Fruit fly (Drosophila melanogaster) whole organism, embryonic: ENCODE data around the gene CG31126.

ENCODE experiments used
- BEAF-32 ChIP-seq: fragments of 200-800 bp; sonication (Bioruptor generic); optimal IDR thresholded peaks from 3 replicates; lab custom pipeline; 2017; ENCODE audit warnings: missing biosample characterization, missing genetic modification characterization, mild to moderate bottlenecking, moderate library complexity, missing genetic modification reagents
- CG10462 ChIP-seq: fragments of 200-800 bp; sonication (Bioruptor generic); optimal IDR thresholded peaks from 2 replicates; lab custom pipeline; 2016; ENCODE audit warnings: missing biosample characterization, missing genetic modification characterization
- CG10543 ChIP-seq: fragments of 200-800 bp; sonication (Bioruptor generic); optimal IDR thresholded peaks from 3 replicates; lab custom pipeline; 2017; ENCODE audit warnings: missing biosample characterization, mild to moderate bottlenecking, missing genetic modification characterization, moderate library complexity
- CG11504 ChIP-seq: fragments of 200-800 bp; sonication (Bioruptor generic); optimal IDR thresholded peaks from 3 replicates; lab custom pipeline; 2019; ENCODE audit warnings: missing biosample characterization, mild to moderate bottlenecking, missing genetic modification characterization, moderate library complexity
- CG12744 ChIP-seq: fragments of 200-800 bp; sonication (Bioruptor generic); optimal IDR thresholded peaks from 2 replicates; lab custom pipeline; 2016; ENCODE audit warnings: missing biosample characterization, missing genetic modification characterization
- CG13894 ChIP-seq: fragments of 200-800 bp; sonication (Bioruptor generic); optimal IDR thresholded peaks from 3 replicates; lab custom pipeline; 2018; ENCODE audit warnings: missing biosample characterization, mild to moderate bottlenecking, missing genetic modification characterization, moderate library complexity
- CG15269 ChIP-seq: fragments of 200-800 bp; sonication (Bioruptor generic); optimal IDR thresholded peaks from 2 replicates; lab custom pipeline; 2018; ENCODE audit warnings: missing biosample characterization, mild to moderate bottlenecking, missing genetic modification characterization, moderate library complexity
- CG2678 ChIP-seq: fragments of 200-800 bp; sonication (Bioruptor generic); optimal IDR thresholded peaks from 3 replicates; lab custom pipeline; 2019; ENCODE audit warnings: missing biosample characterization, mild to moderate bottlenecking, missing genetic modification characterization, moderate library complexity
- CG32532 ChIP-seq: fragments of 200-800 bp; sonication (Bioruptor generic); IDR thresholded peaks from 2 replicates; pipeline ENCODE4 v1.3.6; 2022; ENCODE audit warnings: missing biosample characterization, missing genetic modification characterization
- CG3281 ChIP-seq: fragments of 200-800 bp; sonication (Bioruptor generic); optimal IDR thresholded peaks from 3 replicates; lab custom pipeline; 2017; ENCODE audit warnings: missing biosample characterization, mild to moderate bottlenecking, missing genetic modification characterization
- CG34224 ChIP-seq: fragments of 200-800 bp; sonication (Bioruptor generic); IDR thresholded peaks from 3 replicates; pipeline ENCODE4 v1.3.6; 2022; ENCODE audit warnings: missing biosample characterization, missing genetic modification characterization; ENCODE audit not compliant: partially characterized antibody
- CG6854 ChIP-seq: fragments of 200-800 bp; sonication (Bioruptor generic); optimal IDR thresholded peaks from 3 replicates; lab custom pipeline; 2017; ENCODE audit warnings: missing biosample characterization, mild to moderate bottlenecking, missing genetic modification characterization
- CG7839 ChIP-seq: fragments of 200-800 bp; sonication (Bioruptor generic); optimal IDR thresholded peaks from 3 replicates; lab custom pipeline; 2018; ENCODE audit warnings: missing biosample characterization, mild to moderate bottlenecking, missing genetic modification characterization, moderate library complexity
- CG8281 ChIP-seq: fragments of 200-800 bp; sonication (Bioruptor generic); optimal IDR thresholded peaks from 2 replicates; lab custom pipeline; 2018; ENCODE audit warnings: missing biosample characterization, mild to moderate bottlenecking, missing genetic modification characterization, moderate library complexity
- CG8478 ChIP-seq: fragments of >200 bp; optimal IDR thresholded peaks from 2 replicates; lab custom pipeline; 2018
- CG9932 ChIP-seq: fragments of 200-800 bp; sonication (Bioruptor generic); IDR thresholded peaks from 2 replicates; pipeline ENCODE4 v1.3.6; 2022; ENCODE audit warnings: missing biosample characterization, missing genetic modification characterization
- CHES-1-like ChIP-seq: fragments of 200-800 bp; sonication (Bioruptor generic); optimal IDR thresholded peaks from 2 replicates; lab custom pipeline; 2016; ENCODE audit warnings: missing biosample characterization, missing genetic modification characterization
- CoRest ChIP-seq: fragments of 200-800 bp; sonication (Bioruptor generic); optimal IDR thresholded peaks from 3 replicates; lab custom pipeline; 2018; ENCODE audit warnings: missing biosample characterization, mild to moderate bottlenecking, missing genetic modification characterization, moderate library complexity
- D19A ChIP-seq: fragments of 200-800 bp; optimal IDR thresholded peaks from 3 replicates; lab custom pipeline; 2019; ENCODE audit warnings: missing biosample characterization, mild to moderate bottlenecking, missing genetic modification characterization, moderate library complexity
- Deaf1 ChIP-seq: fragments of 200-800 bp; optimal IDR thresholded peaks from 3 replicates; lab custom pipeline; 2019; ENCODE audit warnings: missing biosample characterization, mild to moderate bottlenecking, missing genetic modification characterization, moderate library complexity
- Ets65A ChIP-seq: fragments of 200-800 bp; sonication (Bioruptor generic); peaks from one replicate; lab custom pipeline; 2016; ENCODE audit warnings: missing biosample characterization, missing genetic modification characterization
- Hr51 ChIP-seq, 2 experiments: fragments of 200-800 bp; sonication (Bioruptor generic); optimal IDR thresholded peaks; 2 replicates in 1 of 2; 3 replicates in 1 of 2; lab custom pipeline; 2016 to 2018; ENCODE audit warnings: missing biosample characterization in 2 of 2, missing genetic modification characterization in 2 of 2, mild to moderate bottlenecking in 1 of 2, moderate library complexity in 1 of 2
- Med ChIP-seq: fragments of 200-800 bp; sonication (Bioruptor generic); peaks from one replicate; lab custom pipeline; 2016; ENCODE audit warnings: missing biosample characterization, missing genetic modification characterization, mild to moderate bottlenecking, inconsistent platforms, moderate library complexity
- Meics ChIP-seq: fragments of 200-800 bp; sonication (Bioruptor generic); optimal IDR thresholded peaks from 2 replicates; lab custom pipeline; 2017; ENCODE audit warnings: missing biosample characterization, mild to moderate bottlenecking, missing genetic modification characterization
- Nf-YC ChIP-seq: fragments of 200-800 bp; optimal IDR thresholded peaks from 3 replicates; lab custom pipeline; 2019; ENCODE audit warnings: missing biosample characterization, mild to moderate bottlenecking, missing genetic modification characterization, moderate library complexity
- Vsx1 ChIP-seq: fragments of 200-800 bp; sonication (Bioruptor generic); optimal IDR thresholded peaks from 2 replicates; lab custom pipeline; 2017; ENCODE audit warnings: missing biosample characterization, mild to moderate bottlenecking, missing genetic modification characterization, missing genetic modification reagents
- cg ChIP-seq: fragments of 200-800 bp; sonication (Bioruptor generic); optimal IDR thresholded peaks from 3 replicates; lab custom pipeline; 2019; ENCODE audit warnings: missing biosample characterization, mild to moderate bottlenecking, missing genetic modification characterization, moderate library complexity
- chinmo ChIP-seq: fragments of 200-800 bp; sonication (Bioruptor generic); IDR thresholded peaks from 4 replicates; pipeline ENCODE4 v1.3.6; 2022; ENCODE audit warnings: missing biosample characterization, missing genetic modification characterization; ENCODE audit not compliant: partially characterized antibody
- ci ChIP-seq: fragments of 200-800 bp; sonication (Bioruptor generic); IDR thresholded peaks from 3 replicates; pipeline ENCODE4 v1.3.6; 2022; ENCODE audit warnings: missing biosample characterization, missing genetic modification characterization
- dm ChIP-seq: fragments of 200-800 bp; sonication (Bioruptor generic); optimal IDR thresholded peaks from 3 replicates; lab custom pipeline; 2016; ENCODE audit warnings: missing biosample characterization, missing genetic modification characterization
- dpn ChIP-seq, 2 experiments: fragments of 200-800 bp; sonication (Bioruptor generic); optimal IDR thresholded peaks; 3 replicates each; lab custom pipeline; 2016; ENCODE audit warnings: missing biosample characterization in 2 of 2, missing genetic modification characterization in 2 of 2
- dysf ChIP-seq: fragments of 200-800 bp; sonication (Bioruptor generic); IDR thresholded peaks from 3 replicates; pipeline ENCODE4 v1.3.6; 2022; ENCODE audit warnings: missing biosample characterization, missing genetic modification characterization
- fd102C ChIP-seq: fragments of 200-800 bp; sonication (Bioruptor generic); optimal IDR thresholded peaks from 2 replicates; lab custom pipeline; 2018; ENCODE audit warnings: missing biosample characterization, mild to moderate bottlenecking, missing genetic modification characterization, moderate library complexity
- ftz-f1 ChIP-seq: fragments of 200-800 bp; sonication (Bioruptor generic); optimal IDR thresholded peaks from 2 replicates; lab custom pipeline; 2016; ENCODE audit warnings: missing biosample characterization, missing genetic modification characterization
- gem ChIP-seq: fragments of 200-800 bp; sonication (Bioruptor generic); optimal IDR thresholded peaks from 2 replicates; lab custom pipeline; 2019; ENCODE audit warnings: missing biosample characterization, mild to moderate bottlenecking, missing genetic modification characterization, moderate library complexity
- grau ChIP-seq: fragments of 200-800 bp; optimal IDR thresholded peaks from 3 replicates; lab custom pipeline; 2019; ENCODE audit warnings: missing biosample characterization, mild to moderate bottlenecking, missing genetic modification characterization, moderate library complexity
- lmd ChIP-seq: fragments of 200-800 bp; sonication (Bioruptor generic); IDR thresholded peaks from 2 replicates; pipeline ENCODE4 v1.3.6; 2022; ENCODE audit warnings: missing biosample characterization, missing genetic modification characterization
- nmo ChIP-seq: fragments of 200-800 bp; sonication (Bioruptor generic); optimal IDR thresholded peaks from 2 replicates; lab custom pipeline; 2018; ENCODE audit warnings: missing biosample characterization, mild to moderate bottlenecking, missing genetic modification characterization, moderate library complexity
- odd ChIP-seq: fragments of 200-800 bp; sonication (Bioruptor generic); optimal IDR thresholded peaks from 2 replicates; lab custom pipeline; 2017; ENCODE audit warnings: missing biosample characterization, mild to moderate bottlenecking, missing genetic modification characterization
- onecut ChIP-seq: fragments of 200-800 bp; sonication (Bioruptor generic); IDR thresholded peaks from 2 replicates; pipeline ENCODE4 v1.3.6; 2022; ENCODE audit warnings: missing biosample characterization, missing genetic modification characterization
- ro ChIP-seq: fragments of 200-800 bp; sonication (Bioruptor generic); IDR thresholded peaks from 2 replicates; pipeline ENCODE4 v1.3.6; 2022; ENCODE audit warnings: missing biosample characterization, missing genetic modification characterization
- row ChIP-seq: fragments of 200-800 bp; sonication (Bioruptor generic); IDR thresholded peaks from 3 replicates; pipeline ENCODE4 v1.3.6; 2022; ENCODE audit warnings: missing biosample characterization, missing genetic modification characterization
- slp2 ChIP-seq: fragments of 200-800 bp; sonication (Bioruptor generic); optimal IDR thresholded peaks from 2 replicates; lab custom pipeline; 2016; ENCODE audit warnings: missing biosample characterization, missing genetic modification characterization
- sob ChIP-seq: fragments of 200-800 bp; sonication (Bioruptor generic); IDR thresholded peaks from 2 replicates; pipeline ENCODE4 v1.3.6; 2022; ENCODE audit warnings: missing biosample characterization, missing genetic modification characterization
- sug ChIP-seq: fragments of 200-800 bp; optimal IDR thresholded peaks from 2 replicates; lab custom pipeline; 2019; ENCODE audit warnings: missing biosample characterization, mild to moderate bottlenecking, missing genetic modification characterization, moderate library complexity

CG31126 gene

dm6 chr3R:24662412-24662796 lies 3.0 kb downstream of the CG31126 start, which contains the start of gene slo (continued):
- no peak for TF ChIP-seq fd102C (GFP tag; lab: Kevin White, UChicago)
- no peak for TF ChIP-seq dm (GFP tag; lab: Kevin White, UChicago)
- TF ChIP-seq Ets65A (GFP tag; lab: Kevin White, UChicago): peak; percentile 90

- TF ChIP-seq CG13894 (tag; lab: Kevin White, UChicago) (peak; percentile 15), cg (GFP tag; lab: Kevin White, UChicago) (no peak), sob (GFP tag; lab: Robert Waterston, UW) (0 out of 2 replicates have a peak, but pooled peaks have one; percentile 16), Vsx1 (no peak), Med (GFP tag; lab: Kevin White, UChicago) (peak; percentile 40), CG8281 (tag; lab: Kevin White, UChicago) (no peak), odd (no peak), CG10543 (GFP tag; lab: Kevin White, UChicago) (peak; percentile 5), CG8478 (lab: Kevin White, UChicago) (peak; percentile 62), Deaf1 (peak; percentile 91)
Observed at dm6 chr3R:24663044-24663443, 3.6 kb downstream of the CG31126 start.

dm6 chr3R:24667538-24668207 lies 8.3 kb downstream of the CG31126 start:
- TF ChIP-seq D19A (tag; lab: Kevin White, UChicago) (peak; percentile 22), ftz-f1 (GFP tag; lab: Kevin White, UChicago) (no peak), CG6854 (GFP tag; lab: Kevin White, UChicago) (no peak), CG34224 (GFP tag; lab: Robert Waterston, UW) (peak; percentile 14; the same call in 1 of the 3 replicates), ro (GFP tag; lab: Robert Waterston, UW) (no peak), sob (GFP tag; lab: Robert Waterston, UW) (0 out of 2 replicates have a peak, but pooled peaks have one; percentile 10), CG2678 (tag; lab: Kevin White, UChicago) (peak; percentile 60), CG12744 (GFP tag; lab: Kevin White, UChicago) (no peak), CG10543 (GFP tag; lab: Kevin White, UChicago) (peak; percentile 10), gem (tag; lab: Kevin White, UChicago) (peak; percentile 20), CG11504 (tag; lab: Kevin White, UChicago) (peak; percentile 8), CG15269 (tag; lab: Kevin White, UChicago) (peak; percentile 12), BEAF-32 (GFP tag; lab: Kevin White, UChicago) (no peak), chinmo (0 out of 4 replicates have a peak, but pooled peaks have one; percentile 29), CoRest (peak; percentile 24), row (GFP tag; lab: Robert Waterston, UW) (0 out of 3 replicates have a peak, but pooled peaks have one; percentile 13), CHES-1-like (GFP tag; lab: Kevin White, UChicago) (no peak), sug (tag; lab: Kevin White, UChicago) (peak; percentile 14), slp2 (no peak), dpn (GFP tag; optimal IDR thresholded peaks at IDR 0.05; lab: Kevin White, UChicago) (peak in 1 of 2 experiments; percentile 17), Nf-YC (tag; lab: Kevin White, UChicago) (peak; percentile 35), ci (0 out of 3 replicates have a peak, but pooled peaks have one; percentile 33), lmd (peak; percentile 31; the same call in 1 of the 2 replicates), CG32532 (peak; percentile 32; the same call in 1 of the 2 replicates), Ets65A (GFP tag; lab: Kevin White, UChicago) (peak; percentile 89), Meics (GFP tag; lab: Kevin White, UChicago) (peak; percentile 60), Hr51 (GFP tag; optimal IDR thresholded peaks at IDR 0.05; lab: Kevin White, UChicago) (peak in 1 of 2 experiments; percentile 29), CG9932 (GFP tag; lab: Robert Waterston, UW) (peak; percentile 41), CG10462 (GFP tag; lab: Kevin White, UChicago) (no peak), onecut (GFP tag; lab: Robert Waterston, UW) (no peak), CG7839 (peak; percentile 32), CG3281 (GFP tag; lab: Kevin White, UChicago) (no peak), dysf (GFP tag; lab: Robert Waterston, UW) (peak; percentile 30; the same call in 1 of the 3 replicates), grau (tag; lab: Kevin White, UChicago) (peak; percentile 34), nmo (peak; percentile 24)
